Worm (Caenorhabditis elegans) whole organism, L2 larva: Measurements from ENCODE around the gene R07C12.1.
A peak's percentile ranks its signal among the peaks of the same experiment; 100 is the strongest.

Experiments used
- C34F6.9 ChIP-seq: fragments of 150-350 bp; optimal IDR thresholded peaks from 2 replicates; lab custom pipeline; 2014; ENCODE audit warnings: missing biosample characterization, missing genetic modification characterization
- F13H6.1 ChIP-seq: sonication (generic microtip); optimal IDR thresholded peaks from 2 replicates; lab custom pipeline; 2016; ENCODE audit warnings: missing genetic modification characterization, missing compliant biosample characterization
- R02D3.7 ChIP-seq: fragments of 150-350 bp; optimal IDR thresholded peaks from 2 replicates; lab custom pipeline; 2014; ENCODE audit warnings: missing biosample characterization, missing genetic modification characterization
- Y55F3AM.14 ChIP-seq: fragments of 200-800 bp; sonication (Bioruptor generic); optimal IDR thresholded peaks from 2 replicates; lab custom pipeline; 2018; ENCODE audit warnings: mild to moderate bottlenecking, missing genetic modification characterization, missing compliant biosample characterization
- ZK546.5 ChIP-seq: sonication (generic microtip); optimal IDR thresholded peaks from 2 replicates; lab custom pipeline; 2017; ENCODE audit warnings: missing biosample characterization, missing genetic modification characterization
- alr-1 ChIP-seq: fragments of 150-350 bp; optimal IDR thresholded peaks from 2 replicates; lab custom pipeline; 2014; ENCODE audit warnings: missing biosample characterization, missing genetic modification characterization
- aly-2 ChIP-seq: fragments of 150-350 bp; optimal IDR thresholded peaks from 2 replicates; lab custom pipeline; 2014; ENCODE audit warnings: missing biosample characterization, missing genetic modification characterization
- ama-1 ChIP-seq: fragments of 150-350 bp; optimal IDR thresholded peaks from 2 replicates; lab custom pipeline; 2018; ENCODE audit warnings: inconsistent platforms
- blmp-1 ChIP-seq: sonication (generic microtip); optimal IDR thresholded peaks from 2 replicates; lab custom pipeline; 2017; ENCODE audit warnings: missing genetic modification characterization, mild to moderate bottlenecking, missing compliant biosample characterization, antibody characterized with exemption, moderate library complexity; ENCODE audit not compliant: insufficient read depth
- ceh-16 ChIP-seq: fragments of 150-350 bp; optimal IDR thresholded peaks from 2 replicates; lab custom pipeline; 2014; ENCODE audit warnings: missing biosample characterization, missing genetic modification characterization
- ceh-82 ChIP-seq: fragments of 150-350 bp; optimal IDR thresholded peaks from 2 replicates; lab custom pipeline; 2014; ENCODE audit warnings: missing biosample characterization, missing genetic modification characterization
- crh-2 ChIP-seq: sonication (generic microtip); optimal IDR thresholded peaks from 2 replicates; lab custom pipeline; 2017; ENCODE audit warnings: missing biosample characterization, missing genetic modification characterization
- dmd-4 ChIP-seq: sonication (generic microtip); optimal IDR thresholded peaks from 2 replicates; lab custom pipeline; 2017; ENCODE audit warnings: missing biosample characterization, missing genetic modification characterization
- egl-27 ChIP-seq: sonication (generic microtip); optimal IDR thresholded peaks from 3 replicates; lab custom pipeline; 2017; ENCODE audit warnings: missing biosample characterization, missing genetic modification reagents, missing genetic modification characterization
- elt-1 ChIP-seq: fragments of 150-350 bp; optimal IDR thresholded peaks from 2 replicates; lab custom pipeline; 2014; ENCODE audit warnings: missing biosample characterization, missing genetic modification characterization
- elt-3 ChIP-seq: sonication (generic microtip); optimal IDR thresholded peaks from 2 replicates; lab custom pipeline; 2017; ENCODE audit warnings: missing biosample characterization, missing genetic modification characterization
- fos-1 ChIP-seq: fragments of 150-350 bp; optimal IDR thresholded peaks from 2 replicates; lab custom pipeline; 2014; ENCODE audit warnings: missing biosample characterization, missing genetic modification characterization
- gmeb-1 ChIP-seq: fragments of 150-350 bp; optimal IDR thresholded peaks from 2 replicates; lab custom pipeline; 2014; ENCODE audit warnings: missing biosample characterization, missing genetic modification characterization
- lin-11 ChIP-seq: fragments of 150-350 bp; sonication (generic microtip); optimal IDR thresholded peaks from 2 replicates; lab custom pipeline; 2014; ENCODE audit warnings: missing biosample characterization, missing genetic modification characterization, inconsistent platforms, mixed read lengths
- lin-13 ChIP-seq: fragments of 150-350 bp; optimal IDR thresholded peaks from 2 replicates; lab custom pipeline; 2014; ENCODE audit warnings: missing biosample characterization, missing genetic modification reagents, missing genetic modification characterization
- lin-39 ChIP-seq: fragments of 150-350 bp; optimal IDR thresholded peaks from 2 replicates; lab custom pipeline; 2014; ENCODE audit warnings: missing biosample characterization, missing genetic modification reagents, missing genetic modification characterization
- lsy-2 ChIP-seq, 2 experiments: fragments of 150-350 bp in 1 of 2; sonication (generic microtip) in 1 of 2; optimal IDR thresholded peaks; 2 replicates each; lab custom pipeline; 2014 to 2017; ENCODE audit warnings: missing biosample characterization in 2 of 2, missing genetic modification characterization in 2 of 2
- mab-5 ChIP-seq: fragments of 150-350 bp; optimal IDR thresholded peaks from 2 replicates; lab custom pipeline; 2014; ENCODE audit warnings: missing biosample characterization, missing genetic modification characterization
- mbf-1 ChIP-seq: sonication (generic microtip); optimal IDR thresholded peaks from 2 replicates; lab custom pipeline; 2017; ENCODE audit warnings: missing biosample characterization, missing genetic modification characterization
- mdl-1 ChIP-seq, 2 experiments: fragments of 150-350 bp in 1 of 2; sonication (generic microtip) in 1 of 2; optimal IDR thresholded peaks; 2 replicates each; lab custom pipeline; 2017; ENCODE audit warnings: missing biosample characterization in 2 of 2, missing genetic modification characterization in 2 of 2
- nhr-10 ChIP-seq: sonication (generic microtip); optimal IDR thresholded peaks from 2 replicates; lab custom pipeline; 2017; ENCODE audit warnings: missing biosample characterization, missing genetic modification characterization
- nhr-11 ChIP-seq: fragments of 150-350 bp; optimal IDR thresholded peaks from 2 replicates; lab custom pipeline; 2014; ENCODE audit warnings: missing biosample characterization, missing genetic modification characterization
- nhr-129 ChIP-seq: fragments of 150-350 bp; optimal IDR thresholded peaks from 2 replicates; lab custom pipeline; 2014; ENCODE audit warnings: missing biosample characterization, missing genetic modification characterization
- nhr-21 ChIP-seq: fragments of 150-350 bp; optimal IDR thresholded peaks from 2 replicates; lab custom pipeline; 2014; ENCODE audit warnings: missing biosample characterization, missing genetic modification characterization
- nhr-25 ChIP-seq: fragments of 150-350 bp; sonication (generic microtip); optimal IDR thresholded peaks from 3 replicates; lab custom pipeline; 2014; ENCODE audit warnings: missing biosample characterization, missing genetic modification characterization
- nhr-6 ChIP-seq: fragments of 150-350 bp; optimal IDR thresholded peaks from 2 replicates; lab custom pipeline; 2014; ENCODE audit warnings: missing biosample characterization, missing genetic modification characterization
- nhr-77 ChIP-seq: fragments of 150-350 bp; optimal IDR thresholded peaks from 2 replicates; lab custom pipeline; 2014; ENCODE audit warnings: missing biosample characterization, missing genetic modification characterization
- peb-1 ChIP-seq: fragments of 150-350 bp; optimal IDR thresholded peaks from 2 replicates; lab custom pipeline; 2014; ENCODE audit warnings: missing biosample characterization, missing genetic modification characterization
- sem-4 ChIP-seq: fragments of 150-350 bp; optimal IDR thresholded peaks from 2 replicates; lab custom pipeline; 2014; ENCODE audit warnings: missing biosample characterization, missing genetic modification reagents, missing genetic modification characterization
- skn-1 ChIP-seq: sonication (generic microtip); optimal IDR thresholded peaks from 2 replicates; lab custom pipeline; 2017; ENCODE audit warnings: missing biosample characterization, missing genetic modification characterization
- sma-3 ChIP-seq: sonication (generic microtip); optimal IDR thresholded peaks from 2 replicates; lab custom pipeline; 2016; ENCODE audit warnings: missing genetic modification reagents, missing genetic modification characterization, missing compliant biosample characterization
- snpc-4 ChIP-seq: fragments of 150-350 bp; optimal IDR thresholded peaks from 2 replicates; lab custom pipeline; 2014; ENCODE audit warnings: missing biosample characterization, missing genetic modification characterization
- unc-55 ChIP-seq: fragments of 150-350 bp; sonication (generic microtip); optimal IDR thresholded peaks from 3 replicates; lab custom pipeline; 2014; ENCODE audit warnings: missing biosample characterization, missing genetic modification reagents, missing genetic modification characterization
- unc-62 ChIP-seq: fragments of 150-350 bp; optimal IDR thresholded peaks from 2 replicates; lab custom pipeline; 2014; ENCODE audit warnings: missing biosample characterization, missing genetic modification reagents, missing genetic modification characterization
- zag-1 ChIP-seq: fragments of 150-350 bp; optimal IDR thresholded peaks from 2 replicates; lab custom pipeline; 2014; ENCODE audit warnings: missing biosample characterization, missing genetic modification characterization
- ztf-1 ChIP-seq: fragments of 200-800 bp; sonication (Bioruptor generic); conservative IDR thresholded peaks from 2 replicates; pipeline ENCODE4 v1.3.6; 2022; ENCODE audit warnings: missing genetic modification characterization, missing compliant biosample characterization
- ztf-11 ChIP-seq: sonication (generic microtip); optimal IDR thresholded peaks from 2 replicates; lab custom pipeline; 2017; ENCODE audit warnings: missing biosample characterization, missing genetic modification characterization
- ztf-4 ChIP-seq: fragments of 150-350 bp; optimal IDR thresholded peaks from 2 replicates; lab custom pipeline; 2014; ENCODE audit warnings: missing biosample characterization, missing genetic modification characterization

R07C12.1 gene

ce11 chrIV:4167296-4167695, 15.0 kb downstream of the R07C12.1 start:
- TF ChIP-seq ztf-1 (GFP tag; lab: Robert Waterston, UW) = no peak
- no peak for TF ChIP-seq egl-27 (tag; lab: Kevin White, UChicago)
- TF ChIP-seq dmd-4 (tag; lab: Kevin White, UChicago) = no peak
- no peak for TF ChIP-seq snpc-4 (tag; lab: Kevin White, UChicago)
- no peak for TF ChIP-seq mdl-1 (tag; optimal IDR thresholded peaks at IDR 0.05; lab: Kevin White, UChicago)
- TF ChIP-seq nhr-11 (tag; lab: Kevin White, UChicago) = no peak
- TF ChIP-seq mbf-1 (tag; lab: Kevin White, UChicago) = no peak
- no peak for TF ChIP-seq ceh-16
- no peak for TF ChIP-seq elt-3 (tag; lab: Kevin White, UChicago)
- no peak for TF ChIP-seq ama-1 (lab: Kevin White, UChicago)
- no peak for TF ChIP-seq blmp-1
- TF ChIP-seq lin-13 (GFP tag; lab: Kevin White, UChicago) = no peak
- TF ChIP-seq sma-3 (GFP tag; lab: Kevin White, UChicago) = no peak
- no peak for TF ChIP-seq zag-1 (tag; lab: Kevin White, UChicago)
- no peak for TF ChIP-seq R02D3.7 (tag; lab: Kevin White, UChicago)
- no peak for TF ChIP-seq sem-4 (tag; lab: Kevin White, UChicago)
- no peak for TF ChIP-seq ztf-4 (tag; lab: Kevin White, UChicago)

ce11 chrIV:4171531-4172163, 19.4 kb downstream of the R07C12.1 start, which contains the start of the genes K08D10.13 and rnp-2:
K08D10.13 (minus strand) TSS chrIV:4171581.
rnp-2 (plus strand) TSS chrIV:4172076.
- no peak for TF ChIP-seq aly-2 (tag; lab: Kevin White, UChicago)
- peak; percentile 22 to 79 for TF ChIP-seq lsy-2 (tag; optimal IDR thresholded peaks at IDR 0.05; lab: Kevin White, UChicago)
- TF ChIP-seq C34F6.9 = peak; percentile 60
- TF ChIP-seq mbf-1 (tag; lab: Kevin White, UChicago) = no peak
- TF ChIP-seq R02D3.7 (tag; lab: Kevin White, UChicago) = no peak
- peak; percentile 52 for TF ChIP-seq unc-55
- no peak for TF ChIP-seq nhr-10 (tag; lab: Kevin White, UChicago)
- no peak for TF ChIP-seq snpc-4 (tag; lab: Kevin White, UChicago)
- TF ChIP-seq elt-1 (tag; lab: Kevin White, UChicago) = no peak
- no peak for TF ChIP-seq ZK546.5 (tag; lab: Kevin White, UChicago)
- no peak for TF ChIP-seq alr-1 (tag; lab: Kevin White, UChicago)
- no peak for TF ChIP-seq fos-1 (tag; lab: Kevin White, UChicago)
- TF ChIP-seq nhr-25 = no peak
- no peak for TF ChIP-seq Y55F3AM.14 (GFP tag; lab: Kevin White, UChicago)
- no peak for TF ChIP-seq nhr-6 (tag; lab: Kevin White, UChicago)
- TF ChIP-seq nhr-129 (tag; lab: Kevin White, UChicago) = no peak
- no peak for TF ChIP-seq nhr-21 (tag; lab: Kevin White, UChicago)
- peak; percentile 60 for TF ChIP-seq gmeb-1
- no peak for TF ChIP-seq crh-2 (tag; lab: Kevin White, UChicago)
- no peak for TF ChIP-seq ceh-82 (tag; lab: Kevin White, UChicago)
- TF ChIP-seq ama-1 (lab: Kevin White, UChicago) = no peak
- no peak for TF ChIP-seq skn-1 (tag; lab: Kevin White, UChicago)
- no peak for TF ChIP-seq nhr-77
- no peak for TF ChIP-seq sem-4 (tag; lab: Kevin White, UChicago)
- no peak for TF ChIP-seq ceh-16
- TF ChIP-seq mab-5 = no peak
- TF ChIP-seq ztf-4 (tag; lab: Kevin White, UChicago) = no peak
- TF ChIP-seq sma-3 (GFP tag; lab: Kevin White, UChicago) = peak; percentile 46
- no peak for TF ChIP-seq zag-1 (tag; lab: Kevin White, UChicago)
- TF ChIP-seq F13H6.1 (tag; lab: Kevin White, UChicago) = peak; percentile 40

- TF ChIP-seq lin-11 (tag; lab: Kevin White, UChicago) (no peak), fos-1 (tag; lab: Kevin White, UChicago) (no peak), nhr-129 (tag; lab: Kevin White, UChicago) (no peak), dmd-4 (tag; lab: Kevin White, UChicago) (no peak), unc-62 (GFP tag; lab: Kevin White, UChicago) (no peak), unc-55 (no peak), ztf-11 (tag; lab: Kevin White, UChicago) (no peak), mdl-1 (tag; optimal IDR thresholded peaks at IDR 0.05; lab: Kevin White, UChicago) (no peak), ama-1 (lab: Kevin White, UChicago) (no peak), lin-39 (tag; lab: Kevin White, UChicago) (no peak), peb-1 (tag; lab: Kevin White, UChicago) (no peak), nhr-25 (no peak), ztf-4 (tag; lab: Kevin White, UChicago) (no peak), aly-2 (tag; lab: Kevin White, UChicago) (no peak)
Measured at ce11 chrIV:4172242-4172641, 20.0 kb downstream of the R07C12.1 start.
